Worm (Caenorhabditis elegans): ENCODE measurements around the gene nas-19.

- no peak for TF ChIP-seq mel-28 (tag; optimal IDR thresholded peaks at IDR 0.05; ENCODE audit: borderline replicate concordance)
- no peak for TF ChIP-seq bed-2 (GFP tag; IDR thresholded peaks at IDR 0.05)
- TF ChIP-seq zfh-2 (GFP tag; conservative IDR thresholded peaks at IDR 0.05): no peak
- TF ChIP-seq Y79H2A.3 (GFP tag; conservative IDR thresholded peaks at IDR 0.05): no peak
- no peak for TF ChIP-seq nfya-1 (tag; optimal IDR thresholded peaks at IDR 0.05; ENCODE audit: borderline replicate concordance, insufficient read depth)
- TF ChIP-seq unc-62 (GFP tag; optimal IDR thresholded peaks at IDR 0.05): no peak
- TF ChIP-seq attf-6 (GFP tag; IDR thresholded peaks at IDR 0.05): no peak
- TF ChIP-seq egl-44 (GFP tag; IDR thresholded peaks at IDR 0.05): no peak
- TF ChIP-seq aptf-3 (GFP tag; IDR thresholded peaks at IDR 0.05): no peak
- no peak for TF ChIP-seq unc-130 (GFP tag; optimal IDR thresholded peaks at IDR 0.05)
- TF ChIP-seq zim-3 (tag; optimal IDR thresholded peaks at IDR 0.05): no peak
- TF ChIP-seq rec-8 (tag; optimal IDR thresholded peaks at IDR 0.05): no peak
- no peak for TF ChIP-seq D2030.7 (GFP tag; IDR thresholded peaks at IDR 0.05)
- no peak for TF ChIP-seq rpc-1 (optimal IDR thresholded peaks at IDR 0.05)
- no peak for TF ChIP-seq rpc-1 (tag; optimal IDR thresholded peaks at IDR 0.05)
Measured at ce11 chrV:11366129-11366528, 36.4 kb downstream of the nas-19 start, which contains the start of gene dop-5.
